Worm (Caenorhabditis elegans) whole organism, early embryonic: ENCODE measurements around the gene arrd-5.

Source experiments
- F13C5.2 ChIP-seq: sonication (generic microtip); optimal IDR thresholded peaks from 2 replicates; lab custom pipeline; 2017; ENCODE audit warnings: mild to moderate bottlenecking, missing genetic modification characterization, inconsistent platforms, missing compliant biosample characterization
- ama-1 ChIP-seq: fragments of 150-350 bp; optimal IDR thresholded peaks from 2 replicates; lab custom pipeline; 2014
- ceh-13 ChIP-seq: fragments of 200-800 bp; sonication (Bioruptor generic); optimal IDR thresholded peaks from 2 replicates; lab custom pipeline; 2018; ENCODE audit warnings: mild to moderate bottlenecking, missing genetic modification characterization, missing compliant biosample characterization
- ceh-36 ChIP-seq: sonication (generic microtip); optimal IDR thresholded peaks from 2 replicates; lab custom pipeline; 2016; ENCODE audit warnings: missing genetic modification characterization, inconsistent platforms, missing compliant biosample characterization
- ets-7 ChIP-seq: sonication (generic microtip); optimal IDR thresholded peaks from 2 replicates; lab custom pipeline; 2016; ENCODE audit warnings: missing genotype, missing genetic modification characterization, missing compliant biosample characterization
- flt-1 ChIP-seq: fragments of 200-800 bp; sonication (Bioruptor generic); IDR thresholded peaks from 2 replicates; pipeline ENCODE4 v1.3.6; 2022; ENCODE audit warnings: missing genetic modification characterization, missing compliant biosample characterization
- hmbx-1 ChIP-seq: sonication (generic microtip); optimal IDR thresholded peaks from 2 replicates; lab custom pipeline; 2016; ENCODE audit warnings: mild to moderate bottlenecking, missing genetic modification characterization, missing compliant biosample characterization
- hnd-1 ChIP-seq: sonication (generic microtip); optimal IDR thresholded peaks from 2 replicates; lab custom pipeline; 2016; ENCODE audit warnings: missing genetic modification characterization, missing compliant biosample characterization
- tbx-37 ChIP-seq: fragments of 200-800 bp; sonication (Bioruptor generic); conservative IDR thresholded peaks from 2 replicates; pipeline ENCODE4 v1.3.6; 2022; ENCODE audit warnings: missing genetic modification reagents, missing genetic modification characterization, missing compliant biosample characterization

ce11 chrII:9849497-9849896, 14.5 kb downstream of the arrd-5 start, which contains the start of gene old-2:
- TF ChIP-seq ama-1 (lab: Kevin White, UChicago) = no peak
- TF ChIP-seq flt-1 (GFP tag; lab: Robert Waterston, UW) = no peak
- TF ChIP-seq tbx-37 (GFP tag; lab: Robert Waterston, UW) = no peak
- TF ChIP-seq ceh-36 (tag; lab: Kevin White, UChicago) = no peak
- no peak for TF ChIP-seq ceh-13 (GFP tag; lab: Kevin White, UChicago)
- TF ChIP-seq hnd-1 (tag; lab: Kevin White, UChicago) = no peak
- TF ChIP-seq F13C5.2 = no peak
- no peak for TF ChIP-seq hmbx-1
- TF ChIP-seq ets-7 = no peak
